Worm (Caenorhabditis elegans) whole organism, late embryonic: Measurements from ENCODE around the gene tsct-1.

Experiments
- T23F11.4 ChIP-seq: fragments of 200-800 bp; sonication (Bioruptor generic); optimal IDR thresholded peaks from 2 replicates; lab custom pipeline; 2018; ENCODE audit warnings: mild to moderate bottlenecking, missing genetic modification characterization, missing compliant biosample characterization
- ama-1 ChIP-seq: fragments of 150-350 bp; optimal IDR thresholded peaks from 2 replicates; lab custom pipeline; 2014
- ceh-18 ChIP-seq: sonication (generic microtip); optimal IDR thresholded peaks from 2 replicates; lab custom pipeline; 2016; ENCODE audit warnings: missing genetic modification characterization, missing compliant biosample characterization
- ceh-34 ChIP-seq: sonication (generic microtip); optimal IDR thresholded peaks from 2 replicates; lab custom pipeline; 2016; ENCODE audit warnings: mild to moderate bottlenecking, missing genetic modification characterization, missing compliant biosample characterization
- ceh-9 ChIP-seq: sonication (generic microtip); optimal IDR thresholded peaks from 2 replicates; lab custom pipeline; 2016; ENCODE audit warnings: mild to moderate bottlenecking, missing genetic modification characterization, inconsistent platforms, missing compliant biosample characterization
- fax-1 ChIP-seq: sonication (generic microtip); optimal IDR thresholded peaks from 2 replicates; lab custom pipeline; 2016; ENCODE audit warnings: missing genotype, missing genetic modification characterization, missing compliant biosample characterization
- nhr-11 ChIP-seq: fragments of 150-350 bp; optimal IDR thresholded peaks from 2 replicates; lab custom pipeline; 2014; ENCODE audit warnings: missing biosample characterization, missing genetic modification characterization
- odd-2 ChIP-seq: sonication (generic microtip); optimal IDR thresholded peaks from 2 replicates; lab custom pipeline; 2017; ENCODE audit warnings: antibody characterized with exemption, mild to moderate bottlenecking, missing genetic modification characterization, missing compliant biosample characterization
- sox-4 ChIP-seq: sonication (generic microtip); optimal IDR thresholded peaks from 2 replicates; lab custom pipeline; 2017; ENCODE audit warnings: mild to moderate bottlenecking, missing genetic modification characterization, inconsistent platforms, missing compliant biosample characterization

- no peak for TF ChIP-seq sox-4 (tag; lab: Kevin White, UChicago)
- no peak for TF ChIP-seq nhr-11 (tag; lab: Kevin White, UChicago)
- no peak for TF ChIP-seq fax-1
- no peak for TF ChIP-seq ama-1 (lab: Kevin White, UChicago)
- no peak for TF ChIP-seq ceh-34 (tag; lab: Kevin White, UChicago)
- TF ChIP-seq ceh-9 (tag; lab: Kevin White, UChicago) = no peak
- no peak for TF ChIP-seq ceh-18 (tag; lab: Kevin White, UChicago)
- no peak for TF ChIP-seq T23F11.4 (GFP tag; lab: Kevin White, UChicago)
- no peak for TF ChIP-seq odd-2
These were observed 38.3 kb downstream of the tsct-1 start for ce11 chrX:12472232-12472631.
